Worm (Caenorhabditis elegans) whole organism, mixed stage, embryonic: Measurements from ENCODE around the gene idpc-7.

ENCODE experiments used
- elt-3 ChIP-seq: fragments of 150-350 bp; optimal IDR thresholded peaks from 2 replicates; lab custom pipeline; 2014; ENCODE audit warnings: missing biosample characterization, missing genetic modification characterization
- lin-13 ChIP-seq: fragments of 150-350 bp; optimal IDR thresholded peaks from 2 replicates; lab custom pipeline; 2014; ENCODE audit warnings: missing biosample characterization, missing genetic modification characterization
- nhr-12 ChIP-seq: fragments of 150-350 bp; optimal IDR thresholded peaks from 2 replicates; lab custom pipeline; 2014; ENCODE audit warnings: missing biosample characterization, missing genetic modification characterization
- sptf-1 ChIP-seq: sonication (generic microtip); optimal IDR thresholded peaks from 2 replicates; lab custom pipeline; 2017; ENCODE audit warnings: mild to moderate bottlenecking, missing genetic modification characterization, moderate library complexity, missing compliant biosample characterization
- tbx-8 ChIP-seq: fragments of 200-800 bp; sonication (Bioruptor generic); optimal IDR thresholded peaks from 2 replicates; lab custom pipeline; 2018; ENCODE audit warnings: mild to moderate bottlenecking, missing genetic modification characterization, moderate library complexity, missing compliant biosample characterization

DNA sequence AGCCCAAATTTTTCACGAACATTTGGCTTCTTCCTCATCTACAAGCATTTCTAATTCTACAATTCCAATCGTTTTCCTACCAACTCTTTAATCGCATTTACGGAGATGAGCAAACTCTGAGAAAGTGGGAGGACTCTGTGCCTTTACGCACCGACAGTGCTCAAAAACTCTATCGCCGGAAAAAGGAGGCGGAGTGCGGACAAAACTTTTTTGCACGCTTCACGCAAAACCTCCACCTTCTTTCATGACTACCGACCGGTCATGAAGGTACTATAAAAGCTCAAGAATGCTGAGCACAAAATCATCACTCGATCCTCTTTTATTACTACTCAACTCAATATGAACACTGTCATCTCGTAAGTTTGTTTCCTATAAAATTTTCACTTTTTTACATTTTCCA is 6.3 kb upstream of the idpc-7 start, which contains the start of gene idpc-4:
- TF ChIP-seq elt-3 (tag; lab: Kevin White, UChicago) (no peak), lin-13 (tag; lab: Kevin White, UChicago) (no peak), tbx-8 (GFP tag; lab: Kevin White, UChicago) (no peak), nhr-12 (tag; lab: Kevin White, UChicago) (no peak), sptf-1 (tag; lab: Kevin White, UChicago) (no peak)
